Worm (Caenorhabditis elegans) whole organism, late embryonic: ENCODE data around the gene sup-18.

ENCODE experiments used
- C38D4.7 ChIP-seq: fragments of 200-800 bp; sonication (Bioruptor generic); optimal IDR thresholded peaks from 2 replicates; lab custom pipeline; 2018; ENCODE audit warnings: mild to moderate bottlenecking, missing genetic modification characterization, moderate library complexity, missing compliant biosample characterization
- K02D7.2 ChIP-seq: sonication (generic microtip); optimal IDR thresholded peaks from 2 replicates; lab custom pipeline; 2017; ENCODE audit warnings: mild to moderate bottlenecking, missing genetic modification characterization, missing compliant biosample characterization
- K09A11.1 ChIP-seq: sonication (generic microtip); optimal IDR thresholded peaks from 2 replicates; lab custom pipeline; 2017; ENCODE audit warnings: antibody characterized with exemption, mild to moderate bottlenecking, missing genetic modification characterization, missing compliant biosample characterization; ENCODE audit not compliant: insufficient read depth
- T23F11.4 ChIP-seq: fragments of 200-800 bp; sonication (Bioruptor generic); optimal IDR thresholded peaks from 2 replicates; lab custom pipeline; 2018; ENCODE audit warnings: mild to moderate bottlenecking, missing genetic modification characterization, missing compliant biosample characterization
- ahr-1 ChIP-seq: sonication (generic microtip); optimal IDR thresholded peaks from 2 replicates; lab custom pipeline; 2016; ENCODE audit warnings: missing genetic modification characterization, missing compliant biosample characterization
- ama-1 ChIP-seq: fragments of 150-350 bp; optimal IDR thresholded peaks from 2 replicates; lab custom pipeline; 2014
- ceh-18 ChIP-seq: sonication (generic microtip); optimal IDR thresholded peaks from 2 replicates; lab custom pipeline; 2016; ENCODE audit warnings: missing genetic modification characterization, missing compliant biosample characterization
- ceh-2 ChIP-seq: sonication (generic microtip); optimal IDR thresholded peaks from 2 replicates; lab custom pipeline; 2016; ENCODE audit warnings: missing genotype, missing genetic modification characterization, missing compliant biosample characterization
- ceh-22 ChIP-seq: sonication (generic microtip); optimal IDR thresholded peaks from 2 replicates; lab custom pipeline; 2017; ENCODE audit warnings: missing biosample characterization, missing genetic modification characterization
- ceh-30 ChIP-seq: fragments of 150-350 bp; optimal IDR thresholded peaks from 2 replicates; lab custom pipeline; 2014; ENCODE audit warnings: missing biosample characterization, missing genetic modification characterization
- ceh-31 ChIP-seq: sonication (generic microtip); optimal IDR thresholded peaks from 2 replicates; lab custom pipeline; 2016; ENCODE audit warnings: missing genetic modification characterization, missing compliant biosample characterization
- ceh-34 ChIP-seq: sonication (generic microtip); optimal IDR thresholded peaks from 2 replicates; lab custom pipeline; 2016; ENCODE audit warnings: mild to moderate bottlenecking, missing genetic modification characterization, missing compliant biosample characterization
- ceh-45 ChIP-seq: fragments of 200-800 bp; sonication (Bioruptor generic); IDR thresholded peaks from 2 replicates; pipeline ENCODE4 v1.3.6; 2022; ENCODE audit warnings: missing genetic modification reagents, missing genetic modification characterization, missing compliant biosample characterization
- ceh-48 ChIP-seq: sonication (generic microtip); optimal IDR thresholded peaks from 2 replicates; lab custom pipeline; 2016; ENCODE audit warnings: missing genetic modification characterization, inconsistent platforms, missing compliant biosample characterization
- ceh-9 ChIP-seq: sonication (generic microtip); optimal IDR thresholded peaks from 2 replicates; lab custom pipeline; 2016; ENCODE audit warnings: mild to moderate bottlenecking, missing genetic modification characterization, inconsistent platforms, missing compliant biosample characterization
- che-1 ChIP-seq: sonication (generic microtip); optimal IDR thresholded peaks from 2 replicates; lab custom pipeline; 2016; ENCODE audit warnings: mild to moderate bottlenecking, missing genetic modification characterization, missing compliant biosample characterization
- dmd-4 ChIP-seq: sonication (generic microtip); optimal IDR thresholded peaks from 2 replicates; lab custom pipeline; 2016; ENCODE audit warnings: borderline replicate concordance, missing genetic modification characterization, missing compliant biosample characterization
- ets-4 ChIP-seq: sonication (generic microtip); optimal IDR thresholded peaks from 2 replicates; lab custom pipeline; 2016; ENCODE audit warnings: missing genetic modification characterization, missing compliant biosample characterization
- eyg-1 ChIP-seq: sonication (generic microtip); optimal IDR thresholded peaks from 2 replicates; lab custom pipeline; 2016; ENCODE audit warnings: missing genotype, missing genetic modification characterization, missing compliant biosample characterization
- fax-1 ChIP-seq: sonication (generic microtip); optimal IDR thresholded peaks from 2 replicates; lab custom pipeline; 2016; ENCODE audit warnings: missing genotype, missing genetic modification characterization, missing compliant biosample characterization
- fkh-10 ChIP-seq: fragments of 150-350 bp; optimal IDR thresholded peaks from 2 replicates; lab custom pipeline; 2014; ENCODE audit warnings: missing biosample characterization, missing genetic modification reagents, missing genetic modification characterization
- hlh-15 ChIP-seq: sonication (generic microtip); optimal IDR thresholded peaks from 2 replicates; lab custom pipeline; 2016; ENCODE audit warnings: missing genetic modification characterization, missing compliant biosample characterization
- hlh-30 ChIP-seq: sonication (generic microtip); optimal IDR thresholded peaks from 2 replicates; lab custom pipeline; 2017; ENCODE audit warnings: antibody characterized with exemption, missing genetic modification characterization, missing compliant biosample characterization; ENCODE audit not compliant: insufficient read depth
- hlh-6 ChIP-seq: sonication (generic microtip); optimal IDR thresholded peaks from 2 replicates; lab custom pipeline; 2016; ENCODE audit warnings: missing genotype, missing genetic modification characterization, missing compliant biosample characterization
- hlh-8 ChIP-seq: sonication (generic microtip); optimal IDR thresholded peaks from 2 replicates; lab custom pipeline; 2016; ENCODE audit warnings: missing genotype, missing genetic modification characterization, missing compliant biosample characterization
- lim-6 ChIP-seq: sonication (generic microtip); optimal IDR thresholded peaks from 2 replicates; lab custom pipeline; 2016; ENCODE audit warnings: missing genetic modification characterization, missing compliant biosample characterization
- lin-11 ChIP-seq: fragments of 200-800 bp; sonication (Bioruptor generic); optimal IDR thresholded peaks from 2 replicates; lab custom pipeline; 2018; ENCODE audit warnings: mild to moderate bottlenecking, missing genetic modification characterization, missing compliant biosample characterization
- madf-2 ChIP-seq: sonication (generic microtip); optimal IDR thresholded peaks from 2 replicates; lab custom pipeline; 2017; ENCODE audit warnings: missing genetic modification characterization, missing compliant biosample characterization
- odd-2 ChIP-seq: sonication (generic microtip); optimal IDR thresholded peaks from 2 replicates; lab custom pipeline; 2017; ENCODE audit warnings: antibody characterized with exemption, mild to moderate bottlenecking, missing genetic modification characterization, missing compliant biosample characterization
- pag-3 ChIP-seq: sonication (generic microtip); optimal IDR thresholded peaks from 2 replicates; lab custom pipeline; 2016; ENCODE audit warnings: missing compliant biosample characterization, missing genetic modification characterization, borderline replicate concordance
- pat-9 ChIP-seq: fragments of 200-800 bp; sonication (Bioruptor generic); optimal IDR thresholded peaks from 2 replicates; lab custom pipeline; 2018; ENCODE audit warnings: mild to moderate bottlenecking, missing genetic modification characterization, moderate library complexity, missing compliant biosample characterization
- pha-2 ChIP-seq: sonication (generic microtip); optimal IDR thresholded peaks from 2 replicates; lab custom pipeline; 2017; ENCODE audit warnings: mild to moderate bottlenecking, missing genetic modification characterization, missing compliant biosample characterization
- pha-4 ChIP-seq: fragments of 150-350 bp; optimal IDR thresholded peaks from 2 replicates; lab custom pipeline; 2018; ENCODE audit warnings: missing biosample characterization, missing genetic modification reagents, missing genetic modification characterization
- pqm-1 ChIP-seq: sonication (generic microtip); optimal IDR thresholded peaks from 2 replicates; lab custom pipeline; 2016; ENCODE audit warnings: missing genetic modification characterization, missing compliant biosample characterization
- pros-1 ChIP-seq: fragments of 150-350 bp; optimal IDR thresholded peaks from 2 replicates; lab custom pipeline; 2014; ENCODE audit warnings: missing biosample characterization, missing genetic modification reagents, missing genetic modification characterization
- ref-2 ChIP-seq: sonication (generic microtip); optimal IDR thresholded peaks from 2 replicates; lab custom pipeline; 2016; ENCODE audit warnings: missing genetic modification characterization, missing compliant biosample characterization
- rnt-1 ChIP-seq: sonication (generic microtip); optimal IDR thresholded peaks from 2 replicates; lab custom pipeline; 2016; ENCODE audit warnings: missing genetic modification characterization, missing compliant biosample characterization
- sdc-2 ChIP-seq: sonication (generic microtip); optimal IDR thresholded peaks from 2 replicates; lab custom pipeline; 2016; ENCODE audit warnings: missing genotype, missing genetic modification characterization, missing compliant biosample characterization
- sox-2 ChIP-seq: fragments of 200-800 bp; sonication (Bioruptor generic); IDR thresholded peaks from 2 replicates; pipeline ENCODE4 v1.3.6; 2022; ENCODE audit warnings: missing genetic modification reagents, missing genetic modification characterization, missing compliant biosample characterization
- sox-4 ChIP-seq: sonication (generic microtip); optimal IDR thresholded peaks from 2 replicates; lab custom pipeline; 2017; ENCODE audit warnings: mild to moderate bottlenecking, missing genetic modification characterization, inconsistent platforms, missing compliant biosample characterization
- syd-9 ChIP-seq: sonication (generic microtip); optimal IDR thresholded peaks from 2 replicates; lab custom pipeline; 2016; ENCODE audit warnings: mild to moderate bottlenecking, missing genetic modification characterization, moderate library complexity, missing compliant biosample characterization
- tbx-2 ChIP-seq: sonication (generic microtip); optimal IDR thresholded peaks from 2 replicates; lab custom pipeline; 2016; ENCODE audit warnings: missing genetic modification characterization, missing compliant biosample characterization
- unc-55 ChIP-seq: sonication (generic microtip); optimal IDR thresholded peaks from 2 replicates; lab custom pipeline; 2017; ENCODE audit warnings: missing biosample characterization, missing genetic modification reagents, missing genetic modification characterization

sup-18 gene

DNA sequence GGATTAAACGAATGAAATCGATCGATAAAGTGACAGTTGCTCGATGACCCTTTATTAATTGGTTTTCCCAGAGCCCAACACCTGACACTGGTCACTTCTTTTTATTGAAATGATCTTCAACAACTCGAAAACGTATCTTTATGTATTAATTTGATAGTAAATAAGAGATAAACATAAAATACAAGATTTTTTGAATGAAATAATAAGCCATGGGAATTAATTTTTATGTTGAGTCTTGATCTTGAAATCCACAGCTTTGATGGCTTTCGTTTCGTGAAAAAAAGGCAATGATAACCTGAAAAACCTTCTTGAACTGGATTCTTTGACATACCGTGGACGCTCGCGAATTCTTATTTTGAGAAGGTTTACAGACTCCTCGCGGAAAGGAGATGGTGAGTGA lies 28.8 kb upstream of the sup-18 start, which contains the start of gene pcp-5:
pcp-5 (minus strand) TSS at position 101 of the 400 bp plus-strand sequence.
- no peak for TF ChIP-seq ref-2 (tag; lab: Kevin White, UChicago)
- no peak for TF ChIP-seq hlh-30
- no peak for TF ChIP-seq ceh-9 (tag; lab: Kevin White, UChicago)
- peak; percentile 6 for TF ChIP-seq unc-55 (GFP tag; lab: Kevin White, UChicago)
- TF ChIP-seq, all 69 proteins: peak for 1

DNA sequence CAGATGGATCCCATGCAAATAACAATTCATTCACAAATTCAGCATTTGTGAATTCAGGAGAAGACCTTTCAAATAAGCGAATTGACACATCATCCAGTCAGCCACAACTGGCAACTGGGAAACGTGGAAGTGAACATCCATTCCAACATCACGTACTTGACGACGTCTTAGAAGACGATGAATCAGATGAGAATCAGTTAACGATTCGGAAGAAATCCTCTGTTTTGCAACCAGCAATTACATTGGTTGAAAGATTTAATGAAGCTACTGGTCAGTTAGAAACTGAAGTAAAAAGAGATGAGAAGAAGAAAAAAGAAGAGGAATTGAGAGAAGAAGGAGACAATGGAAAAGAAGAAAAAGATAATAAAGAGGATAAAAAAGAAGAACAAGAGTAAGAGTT lies 24.7 kb upstream of the sup-18 start:
- TF ChIP-seq T23F11.4 (GFP tag; lab: Kevin White, UChicago) = no peak
- TF ChIP-seq pha-2 (tag; lab: Kevin White, UChicago) = no peak
- no peak for TF ChIP-seq C38D4.7 (GFP tag; lab: Kevin White, UChicago)
- no peak for TF ChIP-seq hlh-6 (tag; lab: Kevin White, UChicago)
- no peak for TF ChIP-seq madf-2 (tag; lab: Kevin White, UChicago)
- TF ChIP-seq, all 69 proteins: peak for 0

DNA sequence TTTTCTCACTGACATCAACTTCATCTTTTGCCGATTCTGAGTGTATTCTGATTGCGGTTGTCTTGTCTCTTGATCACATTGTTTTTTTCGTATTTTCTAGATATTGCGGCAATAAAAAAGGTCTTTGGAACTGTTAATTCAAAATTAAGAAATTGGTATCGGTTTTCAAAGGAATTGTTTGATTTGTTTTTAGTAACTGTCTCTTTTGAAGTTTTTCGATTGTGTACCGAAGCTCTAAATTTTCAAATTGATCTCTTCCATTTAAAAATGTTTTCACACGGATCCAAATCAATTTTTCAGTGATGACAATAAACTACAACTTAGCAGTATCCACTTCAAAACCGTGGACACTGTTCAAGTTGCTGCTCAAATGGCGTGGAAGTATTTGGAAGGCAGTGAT lies 22.0 kb upstream of the sup-18 start, which contains the start of gene best-24:
best-24 (plus strand) TSS at position 301 of the 400 bp plus-strand sequence.
- TF ChIP-seq K02D7.2 (tag; lab: Kevin White, UChicago) (no peak), sdc-2 (no peak), hlh-8 (tag; lab: Kevin White, UChicago) (no peak), fax-1 (tag; lab: Kevin White, UChicago) (no peak), K09A11.1 (tag; lab: Kevin White, UChicago) (no peak), pros-1 (tag; lab: Kevin White, UChicago) (no peak), dmd-4 (tag; lab: Kevin White, UChicago) (no peak), che-1 (tag; lab: Kevin White, UChicago) (no peak), pha-4 (no peak)

DNA sequence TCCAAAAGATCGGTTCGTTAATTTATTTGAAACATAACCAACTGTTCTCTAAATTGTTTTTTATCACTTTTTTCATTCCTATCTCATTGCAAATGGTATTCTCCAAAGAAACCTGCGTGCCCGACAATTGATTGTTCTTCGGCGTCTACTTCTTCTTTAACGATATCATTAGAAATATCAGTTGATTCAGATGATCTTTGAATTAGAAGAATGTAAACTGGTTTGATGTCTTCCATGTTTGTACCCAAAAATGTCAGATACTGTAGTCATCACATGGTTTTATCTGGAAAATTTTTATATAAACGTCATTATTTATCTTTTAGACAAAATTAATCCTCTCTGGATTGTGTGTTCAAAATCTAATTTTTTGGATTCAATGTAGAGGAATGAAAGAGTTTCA lies 19.0 kb upstream of the sup-18 start:
- no peak for TF ChIP-seq hlh-15 (tag; lab: Kevin White, UChicago)
- no peak for TF ChIP-seq ceh-48 (tag; lab: Kevin White, UChicago)
- TF ChIP-seq ets-4 = no peak
- TF ChIP-seq tbx-2 (tag; lab: Kevin White, UChicago) = no peak
- no peak for TF ChIP-seq syd-9 (tag; lab: Kevin White, UChicago)
- no peak for TF ChIP-seq sox-2
- no peak for TF ChIP-seq ceh-2 (tag; lab: Kevin White, UChicago)
- TF ChIP-seq ceh-22 = no peak
- no peak for TF ChIP-seq lin-11 (tag; lab: Kevin White, UChicago)
- TF ChIP-seq ceh-45 = no peak
- no peak for TF ChIP-seq fkh-10
- TF ChIP-seq hlh-30 = no peak
- no peak for TF ChIP-seq ahr-1 (tag; lab: Kevin White, UChicago)
- TF ChIP-seq odd-2 (tag; lab: Kevin White, UChicago) = no peak
- no peak for TF ChIP-seq ceh-30 (tag; lab: Kevin White, UChicago)
- no peak for TF ChIP-seq sox-4
- no peak for TF ChIP-seq ama-1 (lab: Kevin White, UChicago)
- TF ChIP-seq ceh-9 (tag; lab: Kevin White, UChicago) = no peak

DNA sequence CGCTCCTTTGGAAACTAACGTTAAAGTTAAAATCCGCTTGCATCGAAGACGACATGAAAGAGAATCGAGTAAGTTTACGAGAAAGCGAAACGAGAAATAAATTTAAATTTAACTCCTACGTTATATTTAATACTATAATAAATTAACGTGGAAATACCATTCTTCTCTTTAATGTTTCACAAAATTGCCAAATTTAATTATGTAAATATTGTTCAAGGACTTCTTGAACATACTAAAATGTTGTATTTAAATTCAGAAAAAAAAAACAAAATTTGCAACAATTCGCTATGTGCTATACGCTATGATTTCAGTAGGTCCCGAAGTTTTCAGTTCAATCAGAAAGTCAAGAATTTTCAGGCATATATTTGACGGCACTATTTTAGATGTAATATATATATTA lies 18.2 kb upstream of the sup-18 start, which contains the start of gene ZK688.10:
ZK688.10 (minus strand) TSS at position 101 of the 400 bp plus-strand sequence.
- TF ChIP-seq ceh-45 (no peak), madf-2 (tag; lab: Kevin White, UChicago) (no peak), ceh-18 (tag; lab: Kevin White, UChicago) (no peak), ets-4 (no peak), hlh-8 (tag; lab: Kevin White, UChicago) (no peak), odd-2 (tag; lab: Kevin White, UChicago) (no peak), pag-3 (no peak), che-1 (tag; lab: Kevin White, UChicago) (no peak), rnt-1 (tag; lab: Kevin White, UChicago) (no peak), ref-2 (tag; lab: Kevin White, UChicago) (no peak), T23F11.4 (GFP tag; lab: Kevin White, UChicago) (no peak), ceh-31 (tag; lab: Kevin White, UChicago) (no peak), pqm-1 (tag; lab: Kevin White, UChicago) (no peak), eyg-1 (tag; lab: Kevin White, UChicago) (no peak), pat-9 (no peak), C38D4.7 (GFP tag; lab: Kevin White, UChicago) (no peak), ceh-34 (tag; lab: Kevin White, UChicago) (no peak), lim-6 (tag; lab: Kevin White, UChicago) (no peak)
